Worm (Caenorhabditis elegans) whole organism, midembryonic: ENCODE data around the gene Y51H4A.935.

Source experiments
- flt-1 ChIP-seq: fragments of 200-800 bp; sonication (Bioruptor generic); IDR thresholded peaks from 2 replicates; pipeline ENCODE4 v1.3.6; 2022; ENCODE audit warnings: missing genetic modification characterization, missing compliant biosample characterization
- ztf-29 ChIP-seq: fragments of 200-800 bp; sonication (Bioruptor generic); IDR thresholded peaks from 2 replicates; pipeline ENCODE4 v1.3.6; 2022; ENCODE audit warnings: missing genetic modification reagents, missing genetic modification characterization, missing compliant biosample characterization

- no peak for TF ChIP-seq ztf-29 (GFP tag; lab: Robert Waterston, UW)
- TF ChIP-seq flt-1 (GFP tag; lab: Robert Waterston, UW), result no peak
Observed at ce11 chrIV:16488921-16489320, 18.1 kb downstream of the Y51H4A.935 start, which contains the start of gene rho-1.
